Worm (Caenorhabditis elegans): ENCODE data around the gene pfn-3.
A peak's percentile ranks its signal among the peaks of the same experiment; 100 is the strongest.

The pfn-3 gene

DNA sequence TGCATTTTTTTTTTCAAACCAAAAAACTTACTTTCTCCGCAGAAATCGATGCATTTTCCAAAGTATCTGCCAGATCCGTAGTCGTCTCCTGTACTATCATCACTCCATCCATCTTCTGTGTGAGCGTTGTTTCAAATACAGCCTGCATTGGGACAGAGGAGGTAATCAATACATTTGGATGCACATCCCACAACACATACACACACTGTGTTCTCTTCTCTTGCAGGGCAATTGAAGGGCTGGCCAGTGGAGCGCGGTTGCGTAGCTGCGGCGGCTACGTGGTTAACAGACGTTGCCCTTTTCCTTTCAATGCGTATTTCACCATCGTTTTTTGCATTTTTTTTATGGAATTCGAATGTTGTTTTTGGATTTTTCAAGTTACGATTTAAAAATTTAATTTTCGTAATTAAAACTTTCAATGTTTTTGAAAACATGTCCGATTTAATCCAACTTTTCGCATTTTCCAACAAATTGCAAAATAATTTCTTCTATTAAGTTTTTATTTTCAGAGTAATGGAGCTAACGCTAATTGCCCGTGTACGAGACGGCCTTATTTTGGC lies 45.3 kb downstream of the pfn-3 start, which contains the start of the genes stau-1 and sec-22 (continued):
- no peak for TF ChIP-seq swsn-7 (tag; optimal IDR thresholded peaks at IDR 0.05)
- peak; percentile 65 for TF ChIP-seq skn-1 (tag; optimal IDR thresholded peaks at IDR 0.05)
- no peak for TF ChIP-seq pag-3 (tag; optimal IDR thresholded peaks at IDR 0.05; ENCODE audit: borderline replicate concordance, insufficient read depth)
- no peak for TF ChIP-seq tbx-2 (tag; optimal IDR thresholded peaks at IDR 0.05)
- no peak for TF ChIP-seq aly-2 (tag; optimal IDR thresholded peaks at IDR 0.05)
- TF ChIP-seq mep-1 (tag; optimal IDR thresholded peaks at IDR 0.05): no peak
- TF ChIP-seq nhr-237 (tag; optimal IDR thresholded peaks at IDR 0.05): no peak

ce11 chrX:1030867-1031266 lies 49.6 kb downstream of the pfn-3 start:
- TF ChIP-seq tlp-1 (tag; optimal IDR thresholded peaks at IDR 0.05) (no peak), F16B12.6 (tag; optimal IDR thresholded peaks at IDR 0.05) (no peak), egl-27 (tag; optimal IDR thresholded peaks at IDR 0.05) (no peak), ceh-63 (GFP tag; optimal IDR thresholded peaks at IDR 0.05) (no peak), ztf-4 (tag; optimal IDR thresholded peaks at IDR 0.05) (no peak), aly-2 (tag; optimal IDR thresholded peaks at IDR 0.05) (no peak), xbp-1 (tag; optimal IDR thresholded peaks at IDR 0.05) (no peak)

Data from whole organism, L1 larva.